Worm (Caenorhabditis elegans) whole organism, L3 larva: ENCODE results near the gene srbc-38.

Experiments used
- aly-2 ChIP-seq: fragments of 150-350 bp; optimal IDR thresholded peaks from 2 replicates; lab custom pipeline; 2014; ENCODE audit warnings: missing biosample characterization, missing genetic modification characterization
- daf-12 ChIP-seq: fragments of 150-350 bp; optimal IDR thresholded peaks from 2 replicates; lab custom pipeline; 2014; ENCODE audit warnings: missing biosample characterization, missing genetic modification reagents, missing genetic modification characterization
- jun-1 ChIP-seq: fragments of 150-350 bp; optimal IDR thresholded peaks from 2 replicates; lab custom pipeline; 2014; ENCODE audit warnings: missing biosample characterization, missing genetic modification reagents, missing genetic modification characterization
- lin-15B ChIP-seq: fragments of 150-350 bp; optimal IDR thresholded peaks from 2 replicates; lab custom pipeline; 2014; ENCODE audit warnings: missing biosample characterization, missing genetic modification characterization
- mdl-1 ChIP-seq: fragments of 150-350 bp; optimal IDR thresholded peaks from 2 replicates; lab custom pipeline; 2014; ENCODE audit warnings: missing biosample characterization, missing genetic modification characterization
- nhr-12 ChIP-seq: fragments of 150-350 bp; optimal IDR thresholded peaks from 2 replicates; lab custom pipeline; 2014; ENCODE audit warnings: missing biosample characterization, missing genetic modification characterization
- nhr-77 ChIP-seq: fragments of 150-350 bp; optimal IDR thresholded peaks from 2 replicates; lab custom pipeline; 2014; ENCODE audit warnings: missing biosample characterization, missing genetic modification characterization
- pha-4 ChIP-seq: fragments of 150-350 bp; optimal IDR thresholded peaks from 2 replicates; lab custom pipeline; 2014; ENCODE audit warnings: missing biosample characterization, missing genetic modification reagents, missing genetic modification characterization
- skn-1 ChIP-seq: fragments of 150-350 bp; optimal IDR thresholded peaks from 2 replicates; lab custom pipeline; 2014; ENCODE audit warnings: missing biosample characterization, missing genetic modification characterization

ce11 chrV:722889-723288 is 15.9 kb downstream of the srbc-38 start:
- TF ChIP-seq mdl-1 (no peak), aly-2 (tag; lab: Kevin White, UChicago) (no peak), nhr-77 (no peak), nhr-12 (no peak), lin-15B (tag; lab: Kevin White, UChicago) (no peak), pha-4 (no peak), daf-12 (tag; lab: Kevin White, UChicago) (no peak), jun-1 (tag; lab: Kevin White, UChicago) (no peak), skn-1 (tag; lab: Kevin White, UChicago) (no peak)
